Fruit fly (Drosophila melanogaster): ENCODE measurements around the gene CG33493.

DNA sequence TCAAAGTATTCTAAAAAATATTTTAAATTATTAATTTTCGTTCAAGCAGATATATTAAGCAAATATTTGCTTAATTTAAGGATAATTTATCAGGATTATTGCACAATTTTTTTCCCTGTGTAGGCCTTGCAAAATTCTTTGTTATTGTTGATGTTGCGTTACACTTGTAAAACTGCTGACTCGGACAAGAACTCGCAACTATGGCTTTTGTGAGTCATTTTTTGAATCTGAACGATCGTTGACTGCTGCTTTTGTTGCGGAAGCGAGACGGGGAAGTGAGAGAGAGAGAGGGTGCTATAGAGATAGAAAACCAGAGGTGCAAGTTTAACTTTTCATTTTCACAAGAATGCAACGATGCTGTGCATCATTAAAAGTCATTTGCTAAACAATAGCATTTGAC lies 40.5 kb downstream of the CG33493 start:
- no peak for TF ChIP-seq D1 (tag; optimal IDR thresholded peaks at IDR 0.05)
- TF ChIP-seq EcR (GFP tag; optimal IDR thresholded peaks at IDR 0.05), result peak; percentile 48
- no peak for TF ChIP-seq rn (GFP tag; IDR thresholded peaks at IDR 0.05)
